Worm (Caenorhabditis elegans) whole organism, L4 larva: Measurements from ENCODE around the gene col-163.

Experiments
- D1046.2 ChIP-seq: fragments of 200-800 bp; sonication (Bioruptor generic); IDR thresholded peaks from 2 replicates; pipeline ENCODE4 v1.3.6; 2022; ENCODE audit warnings: missing genetic modification characterization, missing compliant biosample characterization
- R02D3.7 ChIP-seq: fragments of 150-350 bp; sonication (generic microtip); optimal IDR thresholded peaks from 3 replicates; lab custom pipeline; 2014; ENCODE audit warnings: missing biosample characterization, missing genetic modification characterization
- T20F7.1 ChIP-seq: fragments of 200-800 bp; sonication (Bioruptor generic); optimal IDR thresholded peaks from 2 replicates; lab custom pipeline; 2018; ENCODE audit warnings: mild to moderate bottlenecking, missing genetic modification characterization, missing compliant biosample characterization
- Y105C5A.15 ChIP-seq: fragments of 200-800 bp; sonication (Bioruptor generic); IDR thresholded peaks from 2 replicates; pipeline ENCODE4 v1.3.6; 2022; ENCODE audit warnings: missing genetic modification characterization, missing compliant biosample characterization
- Y75B8A.6 ChIP-seq: fragments of 200-800 bp; sonication (Bioruptor generic); IDR thresholded peaks from 2 replicates; pipeline ENCODE4 v1.3.6; 2022; ENCODE audit warnings: missing genetic modification reagents, missing genetic modification characterization, missing compliant biosample characterization
- ZK337.2 ChIP-seq: fragments of 200-800 bp; sonication (Bioruptor generic); IDR thresholded peaks from 2 replicates; pipeline ENCODE4 v1.3.6; 2022; ENCODE audit warnings: missing genetic modification reagents, missing genetic modification characterization, missing compliant biosample characterization
- ZK546.5 ChIP-seq, 2 experiments: sonication (generic microtip); optimal IDR thresholded peaks; 2 replicates each; lab custom pipeline; 2017; ENCODE audit warnings: missing biosample characterization in 2 of 2, missing genetic modification characterization in 2 of 2
- aly-2 ChIP-seq: sonication (generic microtip); optimal IDR thresholded peaks from 2 replicates; lab custom pipeline; 2018; ENCODE audit warnings: missing biosample characterization, missing genetic modification characterization
- ama-1 ChIP-seq: fragments of 150-350 bp; optimal IDR thresholded peaks from 2 replicates; lab custom pipeline; 2014; ENCODE audit warnings: inconsistent platforms, mixed read lengths
- ceh-20 ChIP-seq: fragments of 200-800 bp; sonication (Bioruptor generic); IDR thresholded peaks from 2 replicates; pipeline ENCODE4 v1.3.6; 2022; ENCODE audit warnings: missing genetic modification reagents, missing genetic modification characterization, missing compliant biosample characterization
- ceh-82 ChIP-seq: sonication (generic microtip); optimal IDR thresholded peaks from 2 replicates; lab custom pipeline; 2017; ENCODE audit warnings: missing biosample characterization, missing genetic modification characterization
- ces-1 ChIP-seq: fragments of 150-350 bp; sonication (generic microtip); optimal IDR thresholded peaks from 4 replicates; lab custom pipeline; 2014; ENCODE audit warnings: missing biosample characterization, missing genetic modification reagents, missing genetic modification characterization
- daf-19 ChIP-seq: fragments of 200-800 bp; sonication (Bioruptor generic); conservative IDR thresholded peaks from 2 replicates; pipeline ENCODE4 v1.3.6; 2022; ENCODE audit warnings: missing genetic modification characterization, missing compliant biosample characterization
- dmd-6 ChIP-seq: fragments of 200-800 bp; sonication (Bioruptor generic); IDR thresholded peaks from 2 replicates; pipeline ENCODE4 v1.3.6; 2022; ENCODE audit warnings: missing genetic modification reagents, missing genetic modification characterization, missing compliant biosample characterization
- dmd-8 ChIP-seq: fragments of 200-800 bp; sonication (Bioruptor generic); IDR thresholded peaks from 2 replicates; pipeline ENCODE4 v1.3.6; 2022; ENCODE audit warnings: missing genetic modification characterization, missing compliant biosample characterization
- dpl-1 ChIP-seq: fragments of 150-350 bp; optimal IDR thresholded peaks from 2 replicates; lab custom pipeline; 2014; ENCODE audit warnings: missing biosample characterization, missing genetic modification reagents, missing genetic modification characterization
- duxl-1 ChIP-seq: sonication (generic microtip); optimal IDR thresholded peaks from 2 replicates; lab custom pipeline; 2016; ENCODE audit warnings: mild to moderate bottlenecking, missing genetic modification characterization, moderate library complexity, missing compliant biosample characterization; ENCODE audit not compliant: poor library complexity
- egl-27 ChIP-seq: sonication (generic microtip); optimal IDR thresholded peaks from 3 replicates; lab custom pipeline; 2017; ENCODE audit warnings: missing biosample characterization, missing genetic modification reagents, missing genetic modification characterization
- hif-1 ChIP-seq, 2 experiments: sonication (generic microtip); optimal IDR thresholded peaks; 2 replicates each; lab custom pipeline; 2016 to 2017; ENCODE audit warnings: missing compliant biosample characterization in 2 of 2, missing genetic modification characterization in 2 of 2, missing genetic modification reagents in 2 of 2, missing genotype in 2 of 2, mild to moderate bottlenecking in 1 of 2
- hlh-11 ChIP-seq: fragments of 200-800 bp; sonication (Bioruptor generic); optimal IDR thresholded peaks from 2 replicates; lab custom pipeline; 2018; ENCODE audit warnings: mild to moderate bottlenecking, missing genetic modification characterization, missing compliant biosample characterization
- hlh-30 ChIP-seq: sonication (generic microtip); optimal IDR thresholded peaks from 2 replicates; lab custom pipeline; 2017; ENCODE audit warnings: antibody characterized with exemption, mild to moderate bottlenecking, missing genetic modification characterization, missing compliant biosample characterization; ENCODE audit not compliant: insufficient read depth
- jun-1 ChIP-seq: fragments of 150-350 bp; optimal IDR thresholded peaks from 2 replicates; lab custom pipeline; 2014; ENCODE audit warnings: missing biosample characterization, missing genetic modification reagents, missing genetic modification characterization
- lim-7 ChIP-seq: fragments of 200-800 bp; sonication (Bioruptor generic); IDR thresholded peaks from 2 replicates; pipeline ENCODE4 v1.3.6; 2022; ENCODE audit warnings: missing genetic modification characterization, missing compliant biosample characterization
- lin-1 ChIP-seq: fragments of 200-800 bp; sonication (Bioruptor generic); IDR thresholded peaks from 2 replicates; pipeline ENCODE4 v1.3.6; 2022; ENCODE audit warnings: missing genetic modification reagents, missing genetic modification characterization, missing compliant biosample characterization
- lin-13 ChIP-seq: fragments of 150-350 bp; optimal IDR thresholded peaks from 2 replicates; lab custom pipeline; 2014; ENCODE audit warnings: missing biosample characterization, missing genetic modification reagents, missing genetic modification characterization
- lin-29 ChIP-seq: fragments of 200-800 bp; sonication (Bioruptor generic); IDR thresholded peaks from 2 replicates; pipeline ENCODE4 v1.3.6; 2022; ENCODE audit warnings: missing genetic modification reagents, missing genetic modification characterization, missing compliant biosample characterization
- lin-38 ChIP-seq: fragments of 200-800 bp; sonication (Bioruptor generic); IDR thresholded peaks from 2 replicates; pipeline ENCODE4 v1.3.6; 2022; ENCODE audit warnings: missing genetic modification reagents, missing genetic modification characterization, missing compliant biosample characterization
- lin-39 ChIP-seq: fragments of 150-350 bp; optimal IDR thresholded peaks from 2 replicates; lab custom pipeline; 2014; ENCODE audit warnings: missing biosample characterization, missing genetic modification reagents, missing genetic modification characterization
- lsy-2 ChIP-seq, 2 experiments: fragments of 150-350 bp in 1 of 2; sonication (generic microtip) in 1 of 2; optimal IDR thresholded peaks; 2 replicates each; lab custom pipeline; 2014 to 2017; ENCODE audit warnings: missing biosample characterization in 2 of 2, missing genetic modification characterization in 2 of 2
- madf-5 ChIP-seq, 2 experiments: fragments of 200-800 bp; sonication (Bioruptor generic); IDR thresholded peaks; 2 replicates each; pipeline ENCODE4 v1.3.6; 2022; ENCODE audit warnings: missing compliant biosample characterization in 2 of 2, missing genetic modification characterization in 2 of 2
- mdt-29 ChIP-seq: fragments of 200-800 bp; sonication (Bioruptor generic); IDR thresholded peaks from 2 replicates; pipeline ENCODE4 v1.3.6; 2022; ENCODE audit warnings: missing genetic modification reagents, missing genetic modification characterization, missing compliant biosample characterization
- nhr-237 ChIP-seq: sonication (generic microtip); optimal IDR thresholded peaks from 2 replicates; lab custom pipeline; 2017; ENCODE audit warnings: missing biosample characterization, missing genetic modification characterization
- nhr-28 ChIP-seq: fragments of 150-350 bp; optimal IDR thresholded peaks from 2 replicates; lab custom pipeline; 2014; ENCODE audit warnings: missing biosample characterization, missing genetic modification characterization
- nhr-42 ChIP-seq: fragments of 200-800 bp; sonication (Bioruptor generic); IDR thresholded peaks from 2 replicates; pipeline ENCODE4 v1.3.6; 2022; ENCODE audit warnings: missing genetic modification characterization, missing compliant biosample characterization
- nhr-6 ChIP-seq: fragments of 150-350 bp; optimal IDR thresholded peaks from 2 replicates; lab custom pipeline; 2014; ENCODE audit warnings: missing biosample characterization, missing genetic modification characterization
- nhr-76 ChIP-seq: fragments of 150-350 bp; optimal IDR thresholded peaks from 2 replicates; lab custom pipeline; 2014; ENCODE audit warnings: missing biosample characterization, missing genetic modification characterization
- nhr-77 ChIP-seq: fragments of 150-350 bp; optimal IDR thresholded peaks from 2 replicates; lab custom pipeline; 2014; ENCODE audit warnings: missing biosample characterization, missing genetic modification characterization
- pha-4 ChIP-seq, 2 experiments: fragments of 150-350 bp in 1 of 2; fragments of 200-800 bp in 1 of 2; sonication (Bioruptor generic) in 1 of 2; IDR thresholded peaks in 1 of 2; optimal IDR thresholded peaks in 1 of 2; 2 replicates each; pipeline versions ENCODE4 v1.3.6 to Lab custom; 2014 to 2022; ENCODE audit warnings: missing genetic modification characterization in 2 of 2, missing genetic modification reagents in 2 of 2, missing biosample characterization in 1 of 2, missing compliant biosample characterization in 1 of 2
- php-3 ChIP-seq: fragments of 200-800 bp; sonication (Bioruptor generic); IDR thresholded peaks from 2 replicates; pipeline ENCODE4 v1.3.6; 2022; ENCODE audit warnings: missing genetic modification reagents, missing genetic modification characterization, missing compliant biosample characterization
- rbr-2 ChIP-seq: sonication (generic microtip); optimal IDR thresholded peaks from 2 replicates; lab custom pipeline; 2016; ENCODE audit warnings: missing genotype, missing genetic modification characterization, missing compliant biosample characterization
- saeg-2 ChIP-seq: fragments of 200-800 bp; sonication (Bioruptor generic); IDR thresholded peaks from 2 replicates; pipeline ENCODE4 v1.3.6; 2022; ENCODE audit warnings: missing genetic modification reagents, missing genetic modification characterization, missing compliant biosample characterization
- set-16 ChIP-seq: fragments of 200-800 bp; sonication (Bioruptor generic); IDR thresholded peaks from 2 replicates; pipeline ENCODE4 v1.3.6; 2022; ENCODE audit warnings: missing genetic modification reagents, missing genetic modification characterization, missing compliant biosample characterization
- snpc-1.2 ChIP-seq: fragments of 200-800 bp; sonication (Bioruptor generic); IDR thresholded peaks from 2 replicates; pipeline ENCODE4 v1.3.6; 2022; ENCODE audit warnings: missing genetic modification reagents, missing genetic modification characterization, missing compliant biosample characterization
- snpc-4 ChIP-seq: fragments of 150-350 bp; optimal IDR thresholded peaks from 2 replicates; lab custom pipeline; 2014; ENCODE audit warnings: missing biosample characterization, missing genetic modification characterization
- spr-3 ChIP-seq: fragments of 200-800 bp; sonication (Bioruptor generic); optimal IDR thresholded peaks from 2 replicates; lab custom pipeline; 2018; ENCODE audit warnings: mild to moderate bottlenecking, missing genetic modification characterization, missing compliant biosample characterization
- tag-97 ChIP-seq: fragments of 200-800 bp; sonication (Bioruptor generic); IDR thresholded peaks from 2 replicates; pipeline ENCODE4 v1.3.6; 2022; ENCODE audit warnings: missing genetic modification characterization, missing compliant biosample characterization
- unc-130 ChIP-seq: sonication (generic microtip); optimal IDR thresholded peaks from 2 replicates; lab custom pipeline; 2016; ENCODE audit warnings: missing genetic modification reagents, missing genetic modification characterization, missing compliant biosample characterization
- unc-39 ChIP-seq: sonication (generic microtip); optimal IDR thresholded peaks from 2 replicates; lab custom pipeline; 2017; ENCODE audit warnings: missing biosample characterization, missing genetic modification characterization
- zag-1 ChIP-seq: fragments of 150-350 bp; optimal IDR thresholded peaks from 2 replicates; lab custom pipeline; 2014; ENCODE audit warnings: missing biosample characterization, missing genetic modification characterization
- zip-11 ChIP-seq: fragments of 200-800 bp; sonication (Bioruptor generic); IDR thresholded peaks from 2 replicates; pipeline ENCODE4 v1.3.6; 2022; ENCODE audit warnings: missing genetic modification characterization, missing compliant biosample characterization
- ztf-7 ChIP-seq: fragments of 150-350 bp; optimal IDR thresholded peaks from 2 replicates; lab custom pipeline; 2014; ENCODE audit warnings: missing biosample characterization, missing genetic modification characterization

Gene col-163

ce11 chrV:20580511-20581040 lies 19.3 kb upstream of the col-163 start, which contains the start of gene F26F2.7 (continued):
- peak; percentile 94 for TF ChIP-seq ceh-20
- peak; percentile 77 for TF ChIP-seq pha-4 (GFP tag; IDR thresholded peaks at IDR 0.05; lab: Robert Waterston, UW)
- no peak for TF ChIP-seq pha-4 (tag; optimal IDR thresholded peaks at IDR 0.05; lab: Kevin White, UChicago)
- TF ChIP-seq ces-1: no peak
- no peak for TF ChIP-seq ama-1
- TF ChIP-seq lsy-2 (tag; optimal IDR thresholded peaks at IDR 0.05; lab: Kevin White, UChicago): peak; percentile 18 to 94
- TF ChIP-seq set-16 (GFP tag; lab: Robert Waterston, UW): no peak
- TF ChIP-seq dmd-6: peak; percentile 83
- peak in 1 of 2 experiments; percentile 66 for TF ChIP-seq hif-1 (tag; optimal IDR thresholded peaks at IDR 0.05; lab: Kevin White, UChicago)
- TF ChIP-seq jun-1 (tag; lab: Kevin White, UChicago): no peak
- TF ChIP-seq lin-29: no peak
- no peak for TF ChIP-seq lin-39 (tag; lab: Kevin White, UChicago)
- peak; percentile 65; the same call in 1 of the 2 replicates for TF ChIP-seq lin-1 (GFP tag; lab: Robert Waterston, UW)
- peak; percentile 74 for TF ChIP-seq spr-3 (GFP tag; lab: Kevin White, UChicago)
- no peak for TF ChIP-seq unc-39
- TF ChIP-seq ceh-82 (tag; lab: Kevin White, UChicago): no peak
- TF ChIP-seq nhr-237 (tag; lab: Kevin White, UChicago): no peak
- peak; percentile 66 for TF ChIP-seq unc-130 (GFP tag; lab: Kevin White, UChicago)
- peak; percentile 67 for TF ChIP-seq nhr-28 (tag; lab: Kevin White, UChicago)
- no peak for TF ChIP-seq ztf-7
- TF ChIP-seq lin-13 (GFP tag; lab: Kevin White, UChicago): peak; percentile 68
- no peak for TF ChIP-seq Y75B8A.6 (GFP tag; lab: Robert Waterston, UW)
- no peak for TF ChIP-seq lim-7
- peak; percentile 80 for TF ChIP-seq duxl-1
- TF ChIP-seq Y105C5A.15 (GFP tag; lab: Robert Waterston, UW): no peak
- TF ChIP-seq daf-19: no peak
- peak; percentile 72 for TF ChIP-seq nhr-77 (tag; lab: Kevin White, UChicago)
- TF ChIP-seq mdt-29 (GFP tag; lab: Robert Waterston, UW): peak; percentile 75; the same call in 1 of the 2 replicates
- TF ChIP-seq dmd-8: no peak
- TF ChIP-seq zip-11 (GFP tag; lab: Robert Waterston, UW): no peak
- peak; percentile 92; the same call in 1 of the 2 replicates for TF ChIP-seq php-3 (GFP tag; lab: Robert Waterston, UW)
- TF ChIP-seq R02D3.7 (tag; lab: Kevin White, UChicago): no peak
- TF ChIP-seq ZK337.2 (GFP tag; lab: Robert Waterston, UW): no peak
- no peak for TF ChIP-seq snpc-1.2 (GFP tag; lab: Robert Waterston, UW)
- no peak for TF ChIP-seq ZK546.5 (tag; optimal IDR thresholded peaks at IDR 0.05; lab: Kevin White, UChicago)
- TF ChIP-seq tag-97 (GFP tag; lab: Robert Waterston, UW): no peak
- TF ChIP-seq hlh-11 (tag; lab: Kevin White, UChicago): peak; percentile 95
- no peak for TF ChIP-seq nhr-76 (tag; lab: Kevin White, UChicago)
- TF ChIP-seq madf-5 (GFP tag; IDR thresholded peaks at IDR 0.05; lab: Robert Waterston, UW): no peak
- no peak for TF ChIP-seq D1046.2 (GFP tag; lab: Robert Waterston, UW)
- TF ChIP-seq zag-1 (tag; lab: Kevin White, UChicago): no peak
- TF ChIP-seq saeg-2: peak; percentile 67
- no peak for TF ChIP-seq snpc-4 (tag; lab: Kevin White, UChicago)
- no peak for TF ChIP-seq lin-38
- TF ChIP-seq nhr-6 (tag; lab: Kevin White, UChicago): peak; percentile 21
- peak; percentile 84 for TF ChIP-seq rbr-2
- TF ChIP-seq nhr-42 (GFP tag; lab: Robert Waterston, UW): peak; percentile 74; the same call in 1 of the 2 replicates
- peak; percentile 79 for TF ChIP-seq dpl-1
- peak; percentile 98 for TF ChIP-seq hlh-30 (tag; lab: Kevin White, UChicago)
- no peak for TF ChIP-seq aly-2 (tag; lab: Kevin White, UChicago)
- TF ChIP-seq egl-27 (tag; lab: Kevin White, UChicago): no peak
- TF ChIP-seq T20F7.1: no peak
